Fruit fly (Drosophila melanogaster) whole organism, wandering third instar larva: ENCODE measurements around the gene Ugt303A1.
A peak's percentile ranks its signal among the peaks of the same experiment; 100 is the strongest.

Source experiments
- Abd-B ChIP-seq: fragments of >200 bp; optimal IDR thresholded peaks from 2 replicates; lab custom pipeline; 2017; ENCODE audit warnings: missing biosample characterization, missing genetic modification characterization
- CG32264 ChIP-seq: fragments of 200-800 bp; sonication (Bioruptor generic); optimal IDR thresholded peaks from 2 replicates; lab custom pipeline; 2016; ENCODE audit warnings: missing biosample characterization, missing genetic modification characterization
- CrebA ChIP-seq: fragments of 200-800 bp; sonication (Bioruptor generic); optimal IDR thresholded peaks from 2 replicates; lab custom pipeline; 2016; ENCODE audit warnings: missing biosample characterization, mild to moderate bottlenecking, missing genetic modification characterization, borderline replicate concordance
- Dfd ChIP-seq: fragments of >200 bp; optimal IDR thresholded peaks from 2 replicates; lab custom pipeline; 2017; ENCODE audit warnings: missing biosample characterization, missing genetic modification characterization
- Dif ChIP-seq: fragments of 200-275, 200-300 bp; sonication (Bioruptor generic); optimal IDR thresholded peaks from 2 replicates; lab custom pipeline; 2018; ENCODE audit warnings: missing biosample characterization, missing genetic modification characterization; ENCODE audit not compliant: partially characterized antibody
- GATAd ChIP-seq: sonication (Bioruptor generic); optimal IDR thresholded peaks from 2 replicates; lab custom pipeline; 2016; ENCODE audit warnings: missing biosample characterization, missing genetic modification characterization
- HLH106 ChIP-seq: fragments of 200-800 bp; optimal IDR thresholded peaks from 3 replicates; lab custom pipeline; 2019; ENCODE audit warnings: missing biosample characterization, mild to moderate bottlenecking, missing genetic modification characterization, moderate library complexity
- Hnf4 ChIP-seq: fragments of 200-800 bp; sonication (Bioruptor generic); optimal IDR thresholded peaks from 2 replicates; lab custom pipeline; 2016; ENCODE audit warnings: missing biosample characterization, mild to moderate bottlenecking, missing genetic modification characterization
- Hr78 ChIP-seq: fragments of >200 bp; optimal IDR thresholded peaks from 2 replicates; lab custom pipeline; 2017; ENCODE audit warnings: missing biosample characterization, missing genetic modification characterization
- Hr83 ChIP-seq: fragments of 200-300 bp; sonication (Bioruptor generic); optimal IDR thresholded peaks from 2 replicates; lab custom pipeline; 2016; ENCODE audit warnings: missing biosample characterization, mild to moderate bottlenecking, missing genetic modification characterization, moderate library complexity; ENCODE audit not compliant: poor library complexity, severe bottlenecking
- Mio ChIP-seq: sonication (Bioruptor generic); optimal IDR thresholded peaks from 2 replicates; lab custom pipeline; 2016; ENCODE audit warnings: missing biosample characterization, missing genetic modification characterization
- Myc ChIP-seq: fragments of >200 bp; optimal IDR thresholded peaks from 2 replicates; lab custom pipeline; 2017
- N ChIP-seq: fragments of >200 bp; optimal IDR thresholded peaks from 2 replicates; lab custom pipeline; 2018; ENCODE audit warnings: missing biosample characterization, missing external identifiers, missing genetic modification characterization
- OdsH ChIP-seq: fragments of 200-800 bp; sonication (Bioruptor generic); optimal IDR thresholded peaks from 2 replicates; lab custom pipeline; 2016; ENCODE audit warnings: missing biosample characterization, mild to moderate bottlenecking, missing genetic modification characterization
- Rel ChIP-seq, 2 experiments: fragments of 200-800 bp; sonication (Bioruptor generic) in 1 of 2; optimal IDR thresholded peaks; 2 replicates in 1 of 2; 3 replicates in 1 of 2; lab custom pipeline; 2016 to 2019; ENCODE audit warnings: mild to moderate bottlenecking in 2 of 2, missing biosample characterization in 2 of 2, missing genetic modification characterization in 2 of 2, moderate library complexity in 1 of 2
- Sp1 ChIP-seq: fragments of 200-800 bp; sonication (Bioruptor generic); optimal IDR thresholded peaks from 3 replicates; lab custom pipeline; 2019; ENCODE audit warnings: missing biosample characterization, mild to moderate bottlenecking, missing genetic modification characterization, moderate library complexity
- Vsx2 ChIP-seq: fragments of 200-300, 225-300 bp; sonication (Bioruptor generic); optimal IDR thresholded peaks from 2 replicates; lab custom pipeline; 2018; ENCODE audit warnings: missing biosample characterization, missing genetic modification characterization; ENCODE audit not compliant: partially characterized antibody
- br ChIP-seq: fragments of 200-800 bp; sonication (Bioruptor generic); optimal IDR thresholded peaks from 2 replicates; lab custom pipeline; 2016; ENCODE audit warnings: missing biosample characterization, missing genetic modification characterization
- brk ChIP-seq: fragments of 200-800 bp; sonication (Bioruptor generic); optimal IDR thresholded peaks from 2 replicates; lab custom pipeline; 2016; ENCODE audit warnings: missing biosample characterization, mild to moderate bottlenecking, missing genetic modification characterization
- dl ChIP-seq, 2 experiments: fragments of 175-275, 200-275 bp in 1 of 2; fragments of 200-275 bp in 1 of 2; sonication (Bioruptor generic); optimal IDR thresholded peaks; lab custom pipeline; 2018; ENCODE audit warnings: mild to moderate bottlenecking in 2 of 2, missing biosample characterization in 2 of 2, missing genetic modification characterization in 2 of 2, moderate library complexity in 2 of 2; ENCODE audit not compliant: partially characterized antibody in 2 of 2, insufficient read depth in 1 of 2
- dmrt93B ChIP-seq: fragments of 200-800 bp; sonication (Bioruptor generic); optimal IDR thresholded peaks from 2 replicates; lab custom pipeline; 2018; ENCODE audit warnings: missing biosample characterization, mild to moderate bottlenecking, missing genetic modification characterization
- dsf ChIP-seq: sonication (Bioruptor generic); optimal IDR thresholded peaks from 2 replicates; lab custom pipeline; 2016; ENCODE audit warnings: missing biosample characterization, missing genetic modification characterization, borderline replicate concordance
- ey ChIP-seq: fragments of 200-800 bp; sonication (Bioruptor generic); optimal IDR thresholded peaks from 2 replicates; lab custom pipeline; 2016; ENCODE audit warnings: missing biosample characterization, missing genetic modification characterization
- foxo ChIP-seq, 2 experiments: fragments of 200-800 bp; sonication (Bioruptor generic); optimal IDR thresholded peaks; 2 replicates in 1 of 2; 3 replicates in 1 of 2; lab custom pipeline; 2016 to 2017; ENCODE audit warnings: missing biosample characterization in 2 of 2, missing genetic modification characterization in 2 of 2
- fru ChIP-seq: fragments of 200-800 bp; sonication (Bioruptor generic); optimal IDR thresholded peaks from 3 replicates; lab custom pipeline; 2016; ENCODE audit warnings: missing biosample characterization, mild to moderate bottlenecking, missing genetic modification characterization
- h ChIP-seq: fragments of 200-800 bp; sonication (Bioruptor generic); optimal IDR thresholded peaks from 3 replicates; lab custom pipeline; 2016; ENCODE audit warnings: missing biosample characterization, mild to moderate bottlenecking, missing genetic modification characterization
- jim ChIP-seq: fragments of 175-275, 200-325 bp; sonication (Bioruptor generic); optimal IDR thresholded peaks from 2 replicates; lab custom pipeline; 2016; ENCODE audit warnings: missing biosample characterization, mild to moderate bottlenecking, missing genetic modification characterization
- lola ChIP-seq: fragments of >200 bp; optimal IDR thresholded peaks from 2 replicates; lab custom pipeline; 2017; ENCODE audit warnings: missing biosample characterization, missing genetic modification characterization
- pan ChIP-seq: fragments of >200 bp; optimal IDR thresholded peaks from 2 replicates; lab custom pipeline; 2017
- psq ChIP-seq: fragments of 200-800 bp; sonication (Bioruptor generic); optimal IDR thresholded peaks from 3 replicates; lab custom pipeline; 2017; ENCODE audit warnings: missing biosample characterization, mild to moderate bottlenecking, missing genetic modification characterization, moderate library complexity
- rgr ChIP-seq: fragments of 200-800 bp; sonication (Bioruptor generic); optimal IDR thresholded peaks from 3 replicates; lab custom pipeline; 2016; ENCODE audit warnings: missing biosample characterization, mild to moderate bottlenecking, missing genetic modification characterization
- sage ChIP-seq: fragments of 200-800 bp; sonication (Bioruptor generic); optimal IDR thresholded peaks from 2 replicates; lab custom pipeline; 2016; ENCODE audit warnings: missing biosample characterization, mild to moderate bottlenecking, missing genetic modification characterization
- tai ChIP-seq: sonication (Bioruptor generic); optimal IDR thresholded peaks from 2 replicates; lab custom pipeline; 2016; ENCODE audit warnings: missing biosample characterization, missing genetic modification characterization
- usp ChIP-seq: fragments of >200 bp; optimal IDR thresholded peaks from 2 replicates; lab custom pipeline; 2017; ENCODE audit warnings: missing biosample characterization, missing genetic modification characterization
- woc ChIP-seq: sonication (Bioruptor generic); optimal IDR thresholded peaks from 2 replicates; lab custom pipeline; 2016; ENCODE audit warnings: missing biosample characterization, mild to moderate bottlenecking, missing genetic modification characterization

Ugt303A1 gene

dm6 chr3R:11165974-11166373 lies 9.4 kb upstream of the Ugt303A1 start, which contains the start of gene Ugt35E1:
Gene Ugt35E1, minus strand, starts transcription at chr3R:11166074.
- TF ChIP-seq Hr83 (no peak), Dfd (GFP tag; lab: Kevin White, UChicago) (no peak), CG32264 (GFP tag; lab: Kevin White, UChicago) (no peak), fru (no peak), Mio (no peak), HLH106 (tag; lab: Kevin White, UChicago) (no peak)

- TF ChIP-seq Hnf4 (GFP tag; lab: Kevin White, UChicago) (no peak), GATAd (GFP tag; lab: Kevin White, UChicago) (no peak), br (no peak), Abd-B (GFP tag; lab: Kevin White, UChicago) (no peak), Hr83 (no peak), tai (GFP tag; lab: Kevin White, UChicago) (no peak)
Measured at dm6 chr3R:11167931-11168465, 7.3 kb upstream of the Ugt303A1 start, which contains the start of gene Ugt35E2. Gene Ugt35E2, minus strand, starts transcription at chr3R:11167981.

dm6 chr3R:11170146-11170545 lies 5.2 kb upstream of the Ugt303A1 start, which contains the start of gene Ugt35B1:
Gene Ugt35B1, minus strand, starts transcription at chr3R:11170246.
- TF ChIP-seq Hr83 (no peak), sage (GFP tag; lab: Kevin White, UChicago) (no peak), Mio (no peak), Sp1 (GFP tag; lab: Kevin White, UChicago) (no peak), dsf (GFP tag; lab: Kevin White, UChicago) (no peak), Dif (GFP tag; lab: Kevin White, UChicago) (no peak), psq (no peak), br (no peak), jim (no peak), dl (GFP tag; optimal IDR thresholded peaks at IDR 0.05; lab: Kevin White, UChicago; ENCODE audit: insufficient read depth in 1 of 2, partially characterized antibody in 2 of 2) (no peak), GATAd (GFP tag; lab: Kevin White, UChicago) (no peak), Hnf4 (GFP tag; lab: Kevin White, UChicago) (no peak), h (GFP tag; lab: Kevin White, UChicago) (no peak), tai (GFP tag; lab: Kevin White, UChicago) (no peak), CrebA (GFP tag; lab: Kevin White, UChicago) (no peak), Dfd (GFP tag; lab: Kevin White, UChicago) (no peak)
- TF ChIP-seq, all 38 proteins: peak for 0

dm6 chr3R:11172460-11173168 lies 2.7 kb upstream of the Ugt303A1 start, which contains the start of gene Ugt35A1:
Gene Ugt35A1, minus strand, starts transcription at chr3R:11172664.
- TF ChIP-seq CrebA (GFP tag; lab: Kevin White, UChicago): no peak
- TF ChIP-seq foxo (GFP tag; optimal IDR thresholded peaks at IDR 0.05; lab: Kevin White, UChicago): no peak
- TF ChIP-seq h (GFP tag; lab: Kevin White, UChicago): no peak
- peak; percentile 94 for TF ChIP-seq Vsx2 (GFP tag; lab: Kevin White, UChicago)
- no peak for TF ChIP-seq OdsH (GFP tag; lab: Kevin White, UChicago)
- TF ChIP-seq Hr78 (GFP tag; lab: Kevin White, UChicago): no peak
- TF ChIP-seq woc (GFP tag; lab: Kevin White, UChicago): no peak
- no peak for TF ChIP-seq Hnf4 (GFP tag; lab: Kevin White, UChicago)
- peak; percentile 17 for TF ChIP-seq brk (GFP tag; lab: Kevin White, UChicago)
- TF ChIP-seq sage (GFP tag; lab: Kevin White, UChicago): no peak
- TF ChIP-seq br: no peak
- no peak for TF ChIP-seq Dfd (GFP tag; lab: Kevin White, UChicago)
- peak; percentile 16 for TF ChIP-seq Dif (GFP tag; lab: Kevin White, UChicago)
- no peak for TF ChIP-seq pan (lab: Kevin White, UChicago)
- TF ChIP-seq lola (GFP tag; lab: Kevin White, UChicago): no peak
- no peak for TF ChIP-seq GATAd (GFP tag; lab: Kevin White, UChicago)
- no peak for TF ChIP-seq Myc
- no peak for TF ChIP-seq rgr
- no peak for TF ChIP-seq N (GFP tag; lab: Kevin White, UChicago)
- TF ChIP-seq usp (GFP tag; lab: Kevin White, UChicago): no peak
- no peak for TF ChIP-seq dmrt93B (GFP tag; lab: Kevin White, UChicago)
- no peak for TF ChIP-seq fru
- no peak for TF ChIP-seq dsf (GFP tag; lab: Kevin White, UChicago)
- no peak for TF ChIP-seq CG32264 (GFP tag; lab: Kevin White, UChicago)
- no peak for TF ChIP-seq Rel (GFP tag; optimal IDR thresholded peaks at IDR 0.05; lab: Kevin White, UChicago)
- TF ChIP-seq Rel (tag; optimal IDR thresholded peaks at IDR 0.05; lab: Kevin White, UChicago): no peak
- TF ChIP-seq psq: no peak
- TF ChIP-seq ey (GFP tag; lab: Kevin White, UChicago): no peak
- no peak for TF ChIP-seq Mio
- TF ChIP-seq dl (GFP tag; optimal IDR thresholded peaks at IDR 0.05; lab: Kevin White, UChicago; ENCODE audit: insufficient read depth in 1 of 2, partially characterized antibody in 2 of 2): peak in 1 of 2 experiments; percentile 28
- TF ChIP-seq, all 38 proteins: peak for 4
